Fruit fly (Drosophila melanogaster) whole organism, embryonic: ENCODE data around the gene ph-p.

Source experiments
- Ada2b ChIP-seq: fragments of 200-800 bp; sonication (Bioruptor generic); IDR thresholded peaks from 2 replicates; pipeline ENCODE4 v1.3.6; 2022; ENCODE audit warnings: missing biosample characterization, missing genetic modification characterization
- B-H1 ChIP-seq: fragments of 200-800 bp; sonication (Bioruptor generic); IDR thresholded peaks from 3 replicates; pipeline ENCODE4 v1.3.6; 2022; ENCODE audit warnings: missing biosample characterization, missing genetic modification characterization
- CG10209 ChIP-seq: fragments of 200-800 bp; sonication (Bioruptor generic); optimal IDR thresholded peaks from 3 replicates; lab custom pipeline; 2017; ENCODE audit warnings: missing biosample characterization, mild to moderate bottlenecking, missing genetic modification characterization, missing genetic modification reagents
- CG10274 ChIP-seq: fragments of 200-800 bp; sonication (Bioruptor generic); optimal IDR thresholded peaks from 3 replicates; lab custom pipeline; 2017; ENCODE audit warnings: missing biosample characterization, mild to moderate bottlenecking, missing genetic modification characterization
- CG10366 ChIP-seq: fragments of 200-800 bp; sonication (Bioruptor generic); IDR thresholded peaks from 2 replicates; pipeline ENCODE4 v1.3.6; 2022; ENCODE audit warnings: missing biosample characterization, missing genetic modification characterization
- CG12071 ChIP-seq: fragments of 200-800 bp; sonication (Bioruptor generic); optimal IDR thresholded peaks from 3 replicates; lab custom pipeline; 2018; ENCODE audit warnings: missing biosample characterization, mild to moderate bottlenecking, missing genetic modification characterization
- CG12942 ChIP-seq: fragments of 200-800 bp; sonication (Bioruptor generic); optimal IDR thresholded peaks from 3 replicates; lab custom pipeline; 2016; ENCODE audit warnings: missing biosample characterization, missing genetic modification characterization
- CG14014 ChIP-seq: fragments of 200-800 bp; sonication (Bioruptor generic); IDR thresholded peaks from 2 replicates; pipeline ENCODE4 v1.3.6; 2022; ENCODE audit warnings: missing biosample characterization, missing genetic modification characterization
- CG14710 ChIP-seq: fragments of 200-800 bp; sonication (Bioruptor generic); optimal IDR thresholded peaks from 3 replicates; lab custom pipeline; 2019; ENCODE audit warnings: missing biosample characterization, mild to moderate bottlenecking, missing genetic modification characterization, moderate library complexity
- CG15514 ChIP-seq: fragments of 200-800 bp; sonication (Bioruptor generic); optimal IDR thresholded peaks from 3 replicates; lab custom pipeline; 2017; ENCODE audit warnings: missing biosample characterization, missing genetic modification characterization, mild to moderate bottlenecking, moderate library complexity, missing genetic modification reagents
- CG18599 ChIP-seq: fragments of 200-800 bp; sonication (Bioruptor generic); optimal IDR thresholded peaks from 3 replicates; lab custom pipeline; 2017; ENCODE audit warnings: missing biosample characterization, missing genetic modification characterization, mild to moderate bottlenecking, moderate library complexity, missing genetic modification reagents
- CG4424 ChIP-seq: fragments of 200-800 bp; sonication (Bioruptor generic); optimal IDR thresholded peaks from 3 replicates; lab custom pipeline; 2016; ENCODE audit warnings: missing biosample characterization, missing genetic modification characterization
- CG4730 ChIP-seq: fragments of 200-800 bp; sonication (Bioruptor generic); IDR thresholded peaks from 2 replicates; pipeline ENCODE4 v1.3.6; 2022; ENCODE audit warnings: missing biosample characterization, missing genetic modification characterization
- CG7357 ChIP-seq: fragments of 200-800 bp; sonication (Bioruptor generic); IDR thresholded peaks from 3 replicates; pipeline ENCODE4 v1.3.6; 2022; ENCODE audit warnings: missing biosample characterization, missing genetic modification characterization
- CG9437 ChIP-seq: fragments of 200-800 bp; sonication (Bioruptor generic); optimal IDR thresholded peaks from 2 replicates; lab custom pipeline; 2018; ENCODE audit warnings: missing biosample characterization, mild to moderate bottlenecking, missing genetic modification characterization
- CHES-1-like ChIP-seq: fragments of 200-800 bp; sonication (Bioruptor generic); optimal IDR thresholded peaks from 2 replicates; lab custom pipeline; 2016; ENCODE audit warnings: missing biosample characterization, missing genetic modification characterization
- CoRest ChIP-seq: fragments of 200-800 bp; sonication (Bioruptor generic); optimal IDR thresholded peaks from 3 replicates; lab custom pipeline; 2018; ENCODE audit warnings: missing biosample characterization, mild to moderate bottlenecking, missing genetic modification characterization, moderate library complexity
- Dip3 ChIP-seq: fragments of 200-800 bp; sonication (Bioruptor generic); optimal IDR thresholded peaks from 3 replicates; lab custom pipeline; 2016; ENCODE audit warnings: missing biosample characterization, missing genetic modification characterization
- Doc2 ChIP-seq: fragments of 200-800 bp; sonication (Bioruptor generic); IDR thresholded peaks from 2 replicates; pipeline ENCODE4 v1.3.6; 2022; ENCODE audit warnings: missing biosample characterization, missing genetic modification characterization
- E2f2 ChIP-seq: fragments of 200-800 bp; sonication (Bioruptor generic); IDR thresholded peaks from 2 replicates; pipeline ENCODE4 v1.3.6; 2022; ENCODE audit warnings: missing biosample characterization, missing genetic modification characterization
- Hr51 ChIP-seq, 2 experiments: fragments of 200-800 bp; sonication (Bioruptor generic); optimal IDR thresholded peaks; 2 replicates in 1 of 2; 3 replicates in 1 of 2; lab custom pipeline; 2016 to 2018; ENCODE audit warnings: missing biosample characterization in 2 of 2, missing genetic modification characterization in 2 of 2, mild to moderate bottlenecking in 1 of 2, moderate library complexity in 1 of 2
- Jarid2 ChIP-seq: fragments of 200-800 bp; sonication (Bioruptor generic); optimal IDR thresholded peaks from 3 replicates; lab custom pipeline; 2017; ENCODE audit warnings: mild to moderate bottlenecking, missing biosample characterization, missing genetic modification reagents, missing genetic modification characterization
- Med ChIP-seq: fragments of 200-800 bp; sonication (Bioruptor generic); peaks from one replicate; lab custom pipeline; 2016; ENCODE audit warnings: missing biosample characterization, missing genetic modification characterization, mild to moderate bottlenecking, inconsistent platforms, moderate library complexity
- Mrtf ChIP-seq: fragments of 200-800 bp; sonication (Bioruptor generic); IDR thresholded peaks from 3 replicates; pipeline ENCODE4 v1.3.6; 2022; ENCODE audit warnings: missing biosample characterization, missing genetic modification characterization
- NFAT ChIP-seq: fragments of 200-800 bp; sonication (Bioruptor generic); IDR thresholded peaks from 2 replicates; pipeline ENCODE4 v1.3.6; 2022; ENCODE audit warnings: missing biosample characterization, missing genetic modification characterization
- NfI ChIP-seq: fragments of 200-800 bp; sonication (Bioruptor generic); optimal IDR thresholded peaks from 3 replicates; lab custom pipeline; 2018; ENCODE audit warnings: missing biosample characterization, mild to moderate bottlenecking, missing genetic modification characterization, moderate library complexity
- Oli ChIP-seq: fragments of 200-800 bp; sonication (Bioruptor generic); optimal IDR thresholded peaks from 2 replicates; lab custom pipeline; 2018; ENCODE audit warnings: missing biosample characterization, mild to moderate bottlenecking, missing genetic modification characterization, moderate library complexity
- Scr ChIP-seq: fragments of 200-800 bp; sonication (Bioruptor generic); IDR thresholded peaks from 2 replicates; pipeline ENCODE4 v1.3.6; 2022; ENCODE audit warnings: missing biosample characterization, missing genetic modification characterization; ENCODE audit not compliant: partially characterized antibody
- amos ChIP-seq: fragments of 200-800 bp; sonication (Bioruptor generic); IDR thresholded peaks from 2 replicates; pipeline ENCODE4 v1.3.6; 2022; ENCODE audit warnings: missing biosample characterization, missing genetic modification characterization; ENCODE audit not compliant: partially characterized antibody
- ash1 ChIP-seq: fragments of 200-800 bp; sonication (Bioruptor generic); optimal IDR thresholded peaks from 2 replicates; lab custom pipeline; 2018; ENCODE audit warnings: missing biosample characterization, mild to moderate bottlenecking, missing genetic modification characterization
- bab2 ChIP-seq: fragments of 200-800 bp; sonication (Bioruptor generic); optimal IDR thresholded peaks from 2 replicates; lab custom pipeline; 2016; ENCODE audit warnings: missing biosample characterization, missing genetic modification characterization
- br ChIP-seq: fragments of >200 bp; optimal IDR thresholded peaks from 2 replicates; lab custom pipeline; 2017
- btn ChIP-seq: fragments of 200-800 bp; sonication (Bioruptor generic); optimal IDR thresholded peaks from 2 replicates; lab custom pipeline; 2016; ENCODE audit warnings: missing biosample characterization, missing genetic modification characterization
- chif ChIP-seq, 2 experiments: fragments of 200-800 bp; sonication (Bioruptor generic); optimal IDR thresholded peaks; 3 replicates each; lab custom pipeline; 2016; ENCODE audit warnings: missing biosample characterization in 2 of 2, missing genetic modification characterization in 2 of 2
- chinmo ChIP-seq: fragments of 200-800 bp; sonication (Bioruptor generic); IDR thresholded peaks from 4 replicates; pipeline ENCODE4 v1.3.6; 2022; ENCODE audit warnings: missing biosample characterization, missing genetic modification characterization; ENCODE audit not compliant: partially characterized antibody
- da ChIP-seq: fragments of 200-800 bp; sonication (Bioruptor generic); optimal IDR thresholded peaks from 2 replicates; lab custom pipeline; 2016; ENCODE audit warnings: missing biosample characterization, missing genetic modification characterization
- fd96Cb ChIP-seq: fragments of 200-800 bp; sonication (Bioruptor generic); optimal IDR thresholded peaks from 2 replicates; lab custom pipeline; 2018; ENCODE audit warnings: missing biosample characterization, mild to moderate bottlenecking, missing genetic modification characterization, moderate library complexity
- ken ChIP-seq: fragments of 200-800 bp; sonication (Bioruptor generic); IDR thresholded peaks from 3 replicates; pipeline ENCODE4 v1.3.6; 2022; ENCODE audit warnings: missing biosample characterization, missing genetic modification characterization
- knrl ChIP-seq: fragments of 200-800 bp; sonication (Bioruptor generic); IDR thresholded peaks from 3 replicates; pipeline ENCODE4 v1.3.6; 2022; ENCODE audit warnings: missing biosample characterization, missing genetic modification characterization; ENCODE audit not compliant: partially characterized antibody
- lov ChIP-seq, 2 experiments: fragments of 200-800 bp in 1 of 2; fragments of >200 bp in 1 of 2; sonication (Bioruptor generic) in 1 of 2; IDR thresholded peaks in 1 of 2; optimal IDR thresholded peaks in 1 of 2; 2 replicates in 1 of 2; 3 replicates in 1 of 2; pipeline versions ENCODE4 v1.3.6 to Lab custom; 2017 to 2022; ENCODE audit warnings: missing biosample characterization in 1 of 2, missing genetic modification characterization in 1 of 2
- prd ChIP-seq, 3 experiments: fragments of >200 bp in 2 of 3; fragments of 200-800 bp in 1 of 3; sonication (Bioruptor generic) in 1 of 3; optimal IDR thresholded peaks in 2 of 3; IDR thresholded peaks in 1 of 3; 2 replicates in 2 of 3; 3 replicates in 1 of 3; pipeline versions ENCODE4 v1.3.6 to Lab custom; 2017 to 2022; ENCODE audit warnings: missing biosample characterization in 1 of 3, missing genetic modification characterization in 1 of 3
- sr ChIP-seq: fragments of 200-800 bp; sonication (Bioruptor generic); IDR thresholded peaks from 3 replicates; pipeline ENCODE4 v1.3.6; 2022; ENCODE audit warnings: missing biosample characterization, missing genetic modification characterization
- unpg ChIP-seq: fragments of 200-800 bp; sonication (Bioruptor generic); optimal IDR thresholded peaks from 3 replicates; lab custom pipeline; 2018; ENCODE audit warnings: missing biosample characterization, mild to moderate bottlenecking, missing genetic modification characterization, moderate library complexity
- vnd ChIP-seq: fragments of 200-800 bp; sonication (Bioruptor generic); IDR thresholded peaks from 3 replicates; pipeline ENCODE4 v1.3.6; 2022; ENCODE audit warnings: missing biosample characterization, missing genetic modification characterization; ENCODE audit not compliant: partially characterized antibody
- z ChIP-seq: fragments of 200-800 bp; sonication (Bioruptor generic); IDR thresholded peaks from 3 replicates; pipeline ENCODE4 v1.3.6; 2022; ENCODE audit warnings: missing biosample characterization, missing genetic modification characterization

ph-p gene

DNA sequence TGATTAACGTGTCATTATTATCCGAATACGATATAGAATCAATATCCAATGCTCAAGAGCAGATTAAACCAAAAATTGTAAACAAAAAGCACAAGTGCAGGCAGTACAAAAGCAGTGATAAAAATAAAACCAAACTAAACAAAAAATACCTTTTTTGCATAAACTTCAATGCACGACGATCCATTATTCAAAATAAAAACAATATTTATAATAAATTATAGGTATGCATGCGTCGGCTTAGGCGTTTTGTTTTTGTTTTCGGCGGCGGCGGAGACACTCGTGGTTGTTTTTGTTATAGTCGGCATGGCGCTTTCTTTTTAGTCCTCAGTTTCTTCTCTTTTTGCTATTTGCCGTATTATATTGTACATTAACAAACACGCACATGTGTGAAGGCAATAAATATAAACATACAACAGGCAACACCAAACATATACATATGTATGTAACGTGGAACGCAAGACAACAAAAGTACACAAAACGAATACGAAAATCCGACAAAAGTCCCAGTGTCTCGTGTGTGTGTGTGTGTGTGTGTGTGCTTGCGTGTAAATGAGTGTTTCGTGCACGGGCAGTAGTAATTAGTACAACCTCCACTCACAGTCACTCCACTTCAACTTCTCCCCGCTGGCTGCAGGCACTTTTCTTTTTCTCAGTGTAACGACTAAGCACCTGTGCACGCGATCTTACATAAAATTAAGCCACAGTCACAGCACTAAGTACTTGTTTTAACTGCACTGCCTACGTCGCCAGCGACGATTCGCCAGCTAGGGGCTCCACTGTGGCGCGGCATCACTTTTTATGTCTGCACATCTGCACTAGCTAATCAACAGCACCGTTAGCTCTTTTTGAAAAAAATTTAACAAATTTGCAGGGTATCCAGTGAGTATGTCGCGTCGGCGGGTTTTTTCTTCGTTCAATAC lies 2.0 kb downstream of the ph-p start (continued):
- TF ChIP-seq B-H1 (peak; percentile 11; the same call in 1 of the 3 replicates), Mrtf (peak; percentile 61; the same call in 1 of the 3 replicates), CG4424 (GFP tag; lab: Kevin White, UChicago) (peak; percentile 48), btn (GFP tag; lab: Kevin White, UChicago) (no peak), unpg (peak; percentile 45), ken (GFP tag; lab: Robert Waterston, UW) (0 out of 3 replicates have a peak, but pooled peaks have one; percentile 39), CoRest (tag; lab: Kevin White, UChicago) (peak; percentile 25), Doc2 (no peak), CG10274 (GFP tag; lab: Kevin White, UChicago) (peak; percentile 50), prd (optimal IDR thresholded peaks at IDR 0.05; lab: Kevin White, UChicago) (no peak), prd (GFP tag; IDR thresholded peaks at IDR 0.05; lab: Robert Waterston, UW) (peak; percentile 65; the same call in 2 of the 3 replicates), bab2 (peak; percentile 49), Oli (peak; percentile 52), CG18599 (peak; percentile 52), CG9437 (GFP tag; lab: Kevin White, UChicago) (peak; percentile 3), Scr (GFP tag; lab: Robert Waterston, UW) (no peak), CG10366 (GFP tag; lab: Robert Waterston, UW) (peak; percentile 39; the same call in 1 of the 2 replicates), vnd (0 out of 3 replicates have a peak, but pooled peaks have one; percentile 5), CG12071 (GFP tag; lab: Kevin White, UChicago) (no peak), CG4730 (GFP tag; lab: Robert Waterston, UW) (peak; percentile 54; the same call in 1 of the 2 replicates), chif (GFP tag; optimal IDR thresholded peaks at IDR 0.05; lab: Kevin White, UChicago) (peak in 1 of 2 experiments; percentile 42), CG12942 (GFP tag; lab: Kevin White, UChicago) (peak; percentile 15), NfI (GFP tag; lab: Kevin White, UChicago) (peak; percentile 21), CG14014 (GFP tag; lab: Robert Waterston, UW) (0 out of 2 replicates have a peak, but pooled peaks have one; percentile 7), Med (peak; percentile 53), lov (optimal IDR thresholded peaks at IDR 0.05; lab: Kevin White, UChicago) (peak; percentile 82), lov (GFP tag; IDR thresholded peaks at IDR 0.05; lab: Robert Waterston, UW) (no peak), NFAT (GFP tag; lab: Robert Waterston, UW) (0 out of 2 replicates have a peak, but pooled peaks have one; percentile 22), chinmo (no peak), da (peak; percentile 1), amos (GFP tag; lab: Robert Waterston, UW) (no peak), Ada2b (GFP tag; lab: Robert Waterston, UW) (no peak), Dip3 (GFP tag; lab: Kevin White, UChicago) (peak; percentile 41), CHES-1-like (GFP tag; lab: Kevin White, UChicago) (peak; percentile 14), CG14710 (tag; lab: Kevin White, UChicago) (no peak), fd96Cb (peak; percentile 23), Hr51 (GFP tag; optimal IDR thresholded peaks at IDR 0.05; lab: Kevin White, UChicago) (peak in 1 of 2 experiments; percentile 34), sr (GFP tag; lab: Robert Waterston, UW) (0 out of 3 replicates have a peak, but pooled peaks have one; percentile 23), CG10209 (GFP tag; lab: Kevin White, UChicago) (peak; percentile 3), E2f2 (peak; percentile 19; the same call in 1 of the 2 replicates), br (lab: Kevin White, UChicago) (no peak), z (GFP tag; lab: Robert Waterston, UW) (peak; percentile 20; the same call in 1 of the 3 replicates), knrl (GFP tag; lab: Robert Waterston, UW) (no peak), Jarid2 (GFP tag; lab: Kevin White, UChicago) (peak; percentile 60), ash1 (GFP tag; lab: Kevin White, UChicago) (peak; percentile 20), CG7357 (GFP tag; lab: Robert Waterston, UW) (0 out of 3 replicates have a peak, but pooled peaks have one; percentile 54), CG15514 (peak; percentile 6)
